Worm (Caenorhabditis elegans) whole organism, L3 larva: ENCODE data around the gene K04D7.6.

Experiments
- R02D3.7 ChIP-seq: fragments of 150-350 bp; optimal IDR thresholded peaks from 2 replicates; lab custom pipeline; 2014; ENCODE audit warnings: missing biosample characterization, missing genetic modification characterization
- ZK546.5 ChIP-seq: sonication (generic microtip); optimal IDR thresholded peaks from 2 replicates; lab custom pipeline; 2017; ENCODE audit warnings: missing biosample characterization, missing genetic modification characterization
- aly-2 ChIP-seq: fragments of 150-350 bp; optimal IDR thresholded peaks from 2 replicates; lab custom pipeline; 2014; ENCODE audit warnings: missing biosample characterization, missing genetic modification characterization
- ama-1 ChIP-seq: fragments of 150-350 bp; optimal IDR thresholded peaks from 2 replicates; lab custom pipeline; 2018
- ceh-16 ChIP-seq: sonication (generic microtip); optimal IDR thresholded peaks from 2 replicates; lab custom pipeline; 2017; ENCODE audit warnings: missing biosample characterization, missing genetic modification characterization
- ceh-28 ChIP-seq: fragments of 150-350 bp; optimal IDR thresholded peaks from 2 replicates; lab custom pipeline; 2014; ENCODE audit warnings: missing biosample characterization, missing genetic modification reagents, missing genetic modification characterization
- ceh-82 ChIP-seq: fragments of 150-350 bp; optimal IDR thresholded peaks from 2 replicates; lab custom pipeline; 2014; ENCODE audit warnings: missing biosample characterization, missing genetic modification characterization
- ceh-9 ChIP-seq: sonication (generic microtip); optimal IDR thresholded peaks from 2 replicates; lab custom pipeline; 2018; ENCODE audit warnings: missing biosample characterization, missing genetic modification characterization
- daf-12 ChIP-seq: fragments of 150-350 bp; optimal IDR thresholded peaks from 2 replicates; lab custom pipeline; 2014; ENCODE audit warnings: missing biosample characterization, missing genetic modification reagents, missing genetic modification characterization
- egl-27 ChIP-seq: sonication (generic microtip); optimal IDR thresholded peaks from 4 replicates; lab custom pipeline; 2017; ENCODE audit warnings: missing biosample characterization, missing genetic modification reagents, missing genetic modification characterization
- elt-1 ChIP-seq: fragments of 150-350 bp; optimal IDR thresholded peaks from 2 replicates; lab custom pipeline; 2014; ENCODE audit warnings: missing biosample characterization, missing genetic modification characterization
- elt-2 ChIP-seq: sonication (generic microtip); optimal IDR thresholded peaks from 2 replicates; lab custom pipeline; 2016; ENCODE audit warnings: missing genetic modification reagents, mild to moderate bottlenecking, missing genetic modification characterization, missing compliant biosample characterization
- elt-3 ChIP-seq, 3 experiments: fragments of 150-350 bp in 1 of 3; sonication (generic microtip) in 2 of 3; optimal IDR thresholded peaks; 2 replicates in 2 of 3; 4 replicates in 1 of 3; lab custom pipeline; 2014 to 2017; ENCODE audit warnings: missing biosample characterization in 3 of 3, missing genetic modification characterization in 3 of 3
- eor-1 ChIP-seq, 2 experiments: fragments of 150-350 bp; optimal IDR thresholded peaks; 2 replicates each; lab custom pipeline; 2014 to 2018; ENCODE audit warnings: missing biosample characterization in 2 of 2, missing genetic modification characterization in 2 of 2
- fkh-10 ChIP-seq: sonication (generic microtip); optimal IDR thresholded peaks from 2 replicates; lab custom pipeline; 2017; ENCODE audit warnings: missing biosample characterization, missing genetic modification reagents, missing genetic modification characterization
- fkh-2 ChIP-seq: fragments of 150-350 bp; optimal IDR thresholded peaks from 2 replicates; lab custom pipeline; 2014; ENCODE audit warnings: missing biosample characterization, missing genetic modification reagents, missing genetic modification characterization
- fos-1 ChIP-seq: fragments of 150-350 bp; optimal IDR thresholded peaks from 2 replicates; lab custom pipeline; 2014; ENCODE audit warnings: missing biosample characterization, missing genetic modification characterization
- hmg-11 ChIP-seq: sonication (generic microtip); optimal IDR thresholded peaks from 2 replicates; lab custom pipeline; 2016; ENCODE audit warnings: missing genetic modification characterization, missing compliant biosample characterization
- jun-1 ChIP-seq: fragments of 150-350 bp; optimal IDR thresholded peaks from 2 replicates; lab custom pipeline; 2014; ENCODE audit warnings: missing biosample characterization, missing genetic modification reagents, missing genetic modification characterization
- lin-15B ChIP-seq: fragments of 150-350 bp; optimal IDR thresholded peaks from 2 replicates; lab custom pipeline; 2014; ENCODE audit warnings: missing biosample characterization, missing genetic modification characterization
- lin-39 ChIP-seq: fragments of 150-350 bp; optimal IDR thresholded peaks from 2 replicates; lab custom pipeline; 2018; ENCODE audit warnings: missing biosample characterization, missing genetic modification reagents, missing genetic modification characterization
- lsy-12 ChIP-seq: sonication (generic microtip); optimal IDR thresholded peaks from 2 replicates; lab custom pipeline; 2016; ENCODE audit warnings: mild to moderate bottlenecking, missing genetic modification characterization, missing compliant biosample characterization
- mdl-1 ChIP-seq: fragments of 150-350 bp; optimal IDR thresholded peaks from 2 replicates; lab custom pipeline; 2014; ENCODE audit warnings: missing biosample characterization, missing genetic modification characterization
- mml-1 ChIP-seq: fragments of 150-350 bp; sonication (generic microtip); optimal IDR thresholded peaks from 3 replicates; lab custom pipeline; 2014; ENCODE audit warnings: missing biosample characterization, missing genetic modification characterization
- nfya-1 ChIP-seq: sonication (generic microtip); optimal IDR thresholded peaks from 2 replicates; lab custom pipeline; 2017; ENCODE audit warnings: missing genetic modification characterization, mild to moderate bottlenecking, missing compliant biosample characterization, antibody characterized with exemption, moderate library complexity; ENCODE audit not compliant: insufficient read depth
- nhr-11 ChIP-seq: fragments of 150-350 bp; optimal IDR thresholded peaks from 2 replicates; lab custom pipeline; 2014; ENCODE audit warnings: missing biosample characterization, missing genetic modification characterization
- nhr-12 ChIP-seq: fragments of 150-350 bp; optimal IDR thresholded peaks from 2 replicates; lab custom pipeline; 2014; ENCODE audit warnings: missing biosample characterization, missing genetic modification characterization
- nhr-23 ChIP-seq: fragments of 150-350 bp; optimal IDR thresholded peaks from 2 replicates; lab custom pipeline; 2014; ENCODE audit warnings: missing biosample characterization, missing genetic modification reagents, missing genetic modification characterization
- nhr-237 ChIP-seq: fragments of 150-350 bp; optimal IDR thresholded peaks from 2 replicates; lab custom pipeline; 2014; ENCODE audit warnings: missing biosample characterization, missing genetic modification characterization
- nhr-25 ChIP-seq: sonication (generic microtip); optimal IDR thresholded peaks from 2 replicates; lab custom pipeline; 2017; ENCODE audit warnings: missing biosample characterization, missing genetic modification characterization
- nhr-28 ChIP-seq: fragments of 150-350 bp; optimal IDR thresholded peaks from 2 replicates; lab custom pipeline; 2014; ENCODE audit warnings: missing biosample characterization, missing genetic modification characterization
- nhr-43 ChIP-seq: sonication (generic microtip); optimal IDR thresholded peaks from 2 replicates; lab custom pipeline; 2016; ENCODE audit warnings: mild to moderate bottlenecking, missing genetic modification characterization, missing compliant biosample characterization; ENCODE audit not compliant: poor library complexity, severe bottlenecking
- nhr-67 ChIP-seq: fragments of 150-350 bp; optimal IDR thresholded peaks from 2 replicates; lab custom pipeline; 2014; ENCODE audit warnings: missing biosample characterization, missing genetic modification characterization
- nhr-76 ChIP-seq: fragments of 150-350 bp; sonication (generic microtip); optimal IDR thresholded peaks from 5 replicates; lab custom pipeline; 2014; ENCODE audit warnings: missing biosample characterization, missing genetic modification characterization
- nhr-77 ChIP-seq: fragments of 150-350 bp; optimal IDR thresholded peaks from 2 replicates; lab custom pipeline; 2014; ENCODE audit warnings: missing biosample characterization, missing genetic modification characterization
- pha-4 ChIP-seq: fragments of 150-350 bp; optimal IDR thresholded peaks from 2 replicates; lab custom pipeline; 2014; ENCODE audit warnings: missing biosample characterization, missing genetic modification reagents, missing genetic modification characterization
- pqm-1 ChIP-seq: fragments of 150-350 bp; optimal IDR thresholded peaks from 2 replicates; lab custom pipeline; 2017; ENCODE audit warnings: missing biosample characterization, missing genetic modification characterization, inconsistent platforms
- sea-2 ChIP-seq: fragments of 150-350 bp; sonication (generic microtip); optimal IDR thresholded peaks from 4 replicates; lab custom pipeline; 2014; ENCODE audit warnings: missing biosample characterization, missing genetic modification reagents, missing genetic modification characterization
- skn-1 ChIP-seq: fragments of 150-350 bp; optimal IDR thresholded peaks from 2 replicates; lab custom pipeline; 2014; ENCODE audit warnings: missing biosample characterization, missing genetic modification characterization
- snpc-4 ChIP-seq: fragments of 150-350 bp; optimal IDR thresholded peaks from 2 replicates; lab custom pipeline; 2014; ENCODE audit warnings: missing biosample characterization, missing genetic modification characterization
- tbx-2 ChIP-seq: sonication (generic microtip); optimal IDR thresholded peaks from 2 replicates; lab custom pipeline; 2016; ENCODE audit warnings: mild to moderate bottlenecking, missing genetic modification characterization, missing compliant biosample characterization
- unc-39 ChIP-seq: sonication (generic microtip); optimal IDR thresholded peaks from 4 replicates; lab custom pipeline; 2017; ENCODE audit warnings: missing biosample characterization, missing genetic modification characterization
- unc-62 ChIP-seq: fragments of 150-350 bp; sonication (generic microtip); optimal IDR thresholded peaks from 4 replicates; lab custom pipeline; 2014; ENCODE audit warnings: missing biosample characterization, missing genetic modification reagents, missing genetic modification characterization
- zag-1 ChIP-seq: fragments of 150-350 bp; optimal IDR thresholded peaks from 2 replicates; lab custom pipeline; 2014; ENCODE audit warnings: missing biosample characterization, missing genetic modification characterization
- ztf-11 ChIP-seq: fragments of 150-350 bp; optimal IDR thresholded peaks from 2 replicates; lab custom pipeline; 2014; ENCODE audit warnings: missing biosample characterization, missing genetic modification characterization
- ztf-4 ChIP-seq: fragments of 150-350 bp; optimal IDR thresholded peaks from 2 replicates; lab custom pipeline; 2014; ENCODE audit warnings: missing biosample characterization, missing genetic modification characterization

K04D7.6 gene

DNA sequence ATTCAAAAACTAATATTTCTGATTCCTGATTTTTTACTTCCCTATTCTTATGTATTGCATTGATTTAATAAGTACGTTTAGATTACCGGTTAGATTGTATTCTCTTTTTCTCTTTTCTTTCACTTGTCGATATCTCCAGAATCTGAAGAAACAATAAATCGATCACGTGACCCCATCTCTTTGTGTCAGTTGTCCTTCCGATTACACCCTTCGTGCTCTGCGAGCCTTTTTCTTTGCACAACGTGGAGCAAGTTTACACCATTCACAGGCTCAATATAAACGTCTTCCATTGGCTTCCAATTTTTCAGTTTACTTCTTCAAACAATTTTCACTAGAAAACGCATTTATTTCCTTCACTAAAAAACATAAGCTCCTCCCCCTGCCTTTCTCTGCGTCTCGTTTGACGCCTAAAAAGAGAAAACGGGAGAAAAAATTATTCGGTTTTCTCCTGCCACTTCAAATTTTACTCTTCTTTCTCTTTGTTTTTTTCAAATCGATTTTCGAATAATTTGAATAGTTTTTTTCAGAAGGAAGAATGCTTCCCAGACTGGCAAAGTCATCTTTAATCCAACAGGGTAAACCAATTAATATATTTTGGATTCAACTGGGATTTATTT is 25.8 kb downstream of the K04D7.6 start, which contains the start of gene gta-1 (continued):
- TF ChIP-seq lsy-12 (tag; lab: Kevin White, UChicago) (no peak), nhr-237 (tag; lab: Kevin White, UChicago) (no peak), hmg-11 (tag; lab: Kevin White, UChicago) (peak; percentile 18), nhr-25 (tag; lab: Kevin White, UChicago) (no peak), ceh-16 (no peak), pha-4 (no peak), elt-3 (tag; optimal IDR thresholded peaks at IDR 0.05; lab: Kevin White, UChicago) (no peak), skn-1 (tag; lab: Kevin White, UChicago) (no peak), fos-1 (tag; lab: Kevin White, UChicago) (no peak)

DNA sequence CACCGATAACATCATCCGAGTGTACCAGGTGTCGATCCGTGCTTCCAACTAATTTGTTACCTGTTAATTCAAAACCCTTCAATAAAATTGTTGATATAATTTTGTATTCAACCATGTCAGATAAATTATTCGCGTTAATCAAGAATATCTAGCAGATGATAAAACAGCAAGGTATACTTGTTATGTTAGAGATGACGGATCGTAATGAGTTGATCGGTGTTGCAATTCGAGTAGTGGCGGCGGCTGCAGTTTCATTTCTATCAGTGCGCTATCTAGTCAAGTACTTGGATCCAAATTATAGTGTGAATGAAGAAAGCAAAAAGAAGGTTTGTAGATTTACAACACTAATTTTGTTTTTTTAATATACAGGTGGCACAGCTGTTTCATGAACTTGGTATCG is 28.3 kb downstream of the K04D7.6 start, which contains the start of gene mspn-1:
Gene mspn-1, plus strand, starts transcription at position 190 of the 400 bp plus-strand sequence.
- TF ChIP-seq hmg-11 (tag; lab: Kevin White, UChicago) (no peak), nfya-1 (tag; lab: Kevin White, UChicago) (no peak), nhr-76 (tag; lab: Kevin White, UChicago) (no peak), ceh-82 (tag; lab: Kevin White, UChicago) (no peak), elt-2 (no peak), R02D3.7 (tag; lab: Kevin White, UChicago) (no peak), sea-2 (no peak), nhr-11 (tag; lab: Kevin White, UChicago) (no peak), snpc-4 (tag; lab: Kevin White, UChicago) (no peak), lin-15B (tag; lab: Kevin White, UChicago) (no peak), nhr-12 (no peak), jun-1 (no peak), mml-1 (tag; lab: Kevin White, UChicago) (no peak), pha-4 (no peak), eor-1 (tag; optimal IDR thresholded peaks at IDR 0.05; lab: Kevin White, UChicago) (no peak)

DNA sequence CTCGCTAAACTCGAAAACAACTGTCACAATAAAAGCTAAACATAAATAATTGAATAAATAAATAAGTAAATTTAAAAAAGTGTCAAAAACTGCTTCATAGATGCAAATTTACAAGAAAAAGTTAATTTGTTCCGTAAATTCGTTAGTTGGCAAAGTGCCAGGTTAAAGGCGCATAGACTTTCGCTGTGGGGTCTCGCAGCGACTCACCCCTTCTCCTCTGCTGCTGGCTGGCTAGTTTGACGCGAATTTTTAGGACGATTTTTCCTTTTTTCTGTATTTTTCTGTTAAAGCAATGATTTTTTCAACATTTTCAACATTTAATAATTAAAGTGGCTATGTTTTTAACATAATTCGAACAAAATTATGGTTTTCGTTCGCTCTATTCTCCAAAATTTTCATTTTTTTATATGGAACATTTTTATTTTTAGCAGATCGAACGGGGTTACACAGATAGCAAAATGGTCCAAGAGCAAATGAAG is 29.8 kb downstream of the K04D7.6 start, which contains the start of gene rack-1:
Gene rack-1, plus strand, starts transcription at position 429 of the 479 bp plus-strand sequence.
- TF ChIP-seq nhr-28, result no peak
- TF ChIP-seq lsy-12 (tag; lab: Kevin White, UChicago), result no peak
- no peak for TF ChIP-seq skn-1 (tag; lab: Kevin White, UChicago)
- no peak for TF ChIP-seq nhr-67
- no peak for TF ChIP-seq ceh-28 (tag; lab: Kevin White, UChicago)
- TF ChIP-seq ceh-16, result no peak
- peak; percentile 64 for TF ChIP-seq lin-15B (tag; lab: Kevin White, UChicago)
- no peak for TF ChIP-seq sea-2
- TF ChIP-seq elt-1, result no peak
- TF ChIP-seq nfya-1 (tag; lab: Kevin White, UChicago), result peak; percentile 85
- no peak for TF ChIP-seq nhr-77 (tag; lab: Kevin White, UChicago)
- TF ChIP-seq nhr-237 (tag; lab: Kevin White, UChicago), result no peak
- no peak for TF ChIP-seq eor-1 (tag; optimal IDR thresholded peaks at IDR 0.05; lab: Kevin White, UChicago)
- peak; percentile 52 for TF ChIP-seq nhr-25 (tag; lab: Kevin White, UChicago)
- no peak for TF ChIP-seq aly-2
- no peak for TF ChIP-seq ZK546.5 (tag; lab: Kevin White, UChicago)
- no peak for TF ChIP-seq daf-12
- TF ChIP-seq ama-1, result no peak
- peak; percentile 65 for TF ChIP-seq hmg-11 (tag; lab: Kevin White, UChicago)
- peak; percentile 24 for TF ChIP-seq elt-2
- no peak for TF ChIP-seq mdl-1
- no peak for TF ChIP-seq unc-62 (GFP tag; lab: Kevin White, UChicago)
- TF ChIP-seq ceh-9 (tag; lab: Kevin White, UChicago), result no peak
- peak; percentile 47 for TF ChIP-seq snpc-4 (tag; lab: Kevin White, UChicago)
- TF ChIP-seq ceh-82 (tag; lab: Kevin White, UChicago), result no peak
- TF ChIP-seq mml-1 (tag; lab: Kevin White, UChicago), result no peak
- no peak for TF ChIP-seq pqm-1 (tag; lab: Kevin White, UChicago)
- TF ChIP-seq fkh-2 (tag; lab: Kevin White, UChicago), result no peak
- no peak for TF ChIP-seq zag-1 (tag; lab: Kevin White, UChicago)
- no peak for TF ChIP-seq unc-39 (tag; lab: Kevin White, UChicago)
- TF ChIP-seq fos-1 (tag; lab: Kevin White, UChicago), result no peak
- TF ChIP-seq nhr-11 (tag; lab: Kevin White, UChicago), result no peak
- TF ChIP-seq nhr-12, result no peak
- no peak for TF ChIP-seq R02D3.7 (tag; lab: Kevin White, UChicago)
- peak; percentile 73 for TF ChIP-seq nhr-23 (tag; lab: Kevin White, UChicago)
- TF ChIP-seq jun-1, result no peak
- peak; percentile 79 for TF ChIP-seq lin-39 (tag; lab: Kevin White, UChicago)
- TF ChIP-seq nhr-76 (tag; lab: Kevin White, UChicago), result no peak
- TF ChIP-seq tbx-2 (tag; lab: Kevin White, UChicago), result no peak
- no peak for TF ChIP-seq nhr-43 (tag; lab: Kevin White, UChicago)
- no peak for TF ChIP-seq ztf-4
- TF ChIP-seq elt-3 (tag; optimal IDR thresholded peaks at IDR 0.05; lab: Kevin White, UChicago), result no peak
- no peak for TF ChIP-seq egl-27 (tag; lab: Kevin White, UChicago)
- TF ChIP-seq fkh-10 (GFP tag; lab: Kevin White, UChicago), result no peak
- no peak for TF ChIP-seq ztf-11 (tag; lab: Kevin White, UChicago)
